Worm (Caenorhabditis elegans): ENCODE data around the gene M117.6.

- no peak for TF ChIP-seq ceh-82 (tag; optimal IDR thresholded peaks at IDR 0.05)
- TF ChIP-seq mab-5 (tag; optimal IDR thresholded peaks at IDR 0.05), result no peak
- no peak for TF ChIP-seq nhr-11 (tag; optimal IDR thresholded peaks at IDR 0.05)
- TF ChIP-seq aly-2 (tag; optimal IDR thresholded peaks at IDR 0.05), result no peak
- no peak for TF ChIP-seq ama-1 (optimal IDR thresholded peaks at IDR 0.05)
- no peak for TF ChIP-seq unc-39 (tag; optimal IDR thresholded peaks at IDR 0.05)
- no peak for TF ChIP-seq skn-1 (tag; optimal IDR thresholded peaks at IDR 0.05)
- no peak for TF ChIP-seq ZK546.5 (tag; optimal IDR thresholded peaks at IDR 0.05)
- no peak for TF ChIP-seq lsy-2 (tag; optimal IDR thresholded peaks at IDR 0.05)
- TF ChIP-seq unc-62 (GFP tag; optimal IDR thresholded peaks at IDR 0.05), result no peak
- TF ChIP-seq nhr-237 (tag; optimal IDR thresholded peaks at IDR 0.05), result no peak
- TF ChIP-seq lin-11 (tag; optimal IDR thresholded peaks at IDR 0.05), result no peak
These were observed 39.8 kb upstream of the M117.6 start for ce11 chrIV:11867652-11868232.
